Fruit fly (Drosophila melanogaster): Measurements from ENCODE around the gene CG42846.

CG42846 gene

DNA sequence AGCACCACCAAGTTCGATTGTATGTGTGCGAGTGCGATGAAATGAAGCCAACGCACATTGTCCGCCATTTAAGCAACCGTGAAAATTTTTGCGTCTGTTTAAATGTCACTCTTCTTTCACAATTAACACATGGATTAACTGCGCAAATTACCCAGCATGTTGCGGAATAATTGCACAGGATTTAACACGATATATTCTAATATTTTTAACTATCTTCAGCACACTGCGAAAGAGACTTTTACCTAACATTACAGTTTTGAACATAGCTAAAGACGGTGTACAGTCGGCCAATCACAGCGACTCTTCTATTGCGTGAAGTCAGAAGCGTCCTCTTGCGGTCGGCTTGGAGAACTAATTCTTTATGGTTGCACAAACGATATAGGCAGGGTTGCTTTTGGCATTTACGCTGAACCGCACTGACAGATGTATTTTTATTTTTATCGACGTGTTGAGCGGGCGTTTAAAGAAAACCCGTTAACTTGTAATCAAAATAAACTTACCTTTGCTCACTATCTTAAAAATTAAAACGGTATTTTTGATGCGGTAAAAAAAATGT is 15.3 kb upstream of the CG42846 start (continued):
- TF ChIP-seq CG10654 (GFP tag; optimal IDR thresholded peaks at IDR 0.05): peak; percentile 31
- TF ChIP-seq CG18599 (GFP tag; optimal IDR thresholded peaks at IDR 0.05): no peak
- TF ChIP-seq Lpt (GFP tag; optimal IDR thresholded peaks at IDR 0.05): no peak
- TF ChIP-seq CG34224 (GFP tag; IDR thresholded peaks at IDR 0.05; ENCODE audit: partially characterized antibody): no peak; the same call in 2 of the 3 replicates
- peak; percentile 50 for TF ChIP-seq row (GFP tag; IDR thresholded peaks at IDR 0.05)
- peak; percentile 49 for TF ChIP-seq CG17829 (tag; optimal IDR thresholded peaks at IDR 0.05)
- peak; percentile 87 for TF ChIP-seq HmgZ (tag; optimal IDR thresholded peaks at IDR 0.05)
- TF ChIP-seq sima (GFP tag; optimal IDR thresholded peaks at IDR 0.05): no peak
- TF ChIP-seq CG10147 (GFP tag; optimal IDR thresholded peaks at IDR 0.05): no peak
- TF ChIP-seq disco-r (GFP tag; optimal IDR thresholded peaks at IDR 0.05): no peak
- TF ChIP-seq CG15514 (GFP tag; optimal IDR thresholded peaks at IDR 0.05): peak; percentile 76
- peak; percentile 83 for TF ChIP-seq Lhr (GFP tag; optimal IDR thresholded peaks at IDR 0.05)
- no peak for TF ChIP-seq CG17359 (tag; optimal IDR thresholded peaks at IDR 0.05)
- TF ChIP-seq ab (GFP tag; optimal IDR thresholded peaks at IDR 0.05): peak; percentile 48
- peak; percentile 20 for TF ChIP-seq CG3995 (GFP tag; optimal IDR thresholded peaks at IDR 0.05)
- TF ChIP-seq Dp (GFP tag; optimal IDR thresholded peaks at IDR 0.05): peak; percentile 89
- TF ChIP-seq CG9437 (GFP tag; optimal IDR thresholded peaks at IDR 0.05): peak; percentile 58
- TF ChIP-seq CG12942 (GFP tag; optimal IDR thresholded peaks at IDR 0.05): no peak
- TF ChIP-seq pita (GFP tag; optimal IDR thresholded peaks at IDR 0.05): no peak
- peak; percentile 61 for TF ChIP-seq Scr (GFP tag; IDR thresholded peaks at IDR 0.05; ENCODE audit: partially characterized antibody)
- TF ChIP-seq CG6272 (GFP tag; IDR thresholded peaks at IDR 0.05): no peak
- TF ChIP-seq CG2712 (tag; optimal IDR thresholded peaks at IDR 0.05): peak; percentile 29
- TF ChIP-seq CG32532 (GFP tag; IDR thresholded peaks at IDR 0.05): peak; percentile 37
- peak; percentile 33; the same call in 1 of the 2 replicates for TF ChIP-seq CG32767 (GFP tag; IDR thresholded peaks at IDR 0.05)
- no peak for TF ChIP-seq Jarid2 (GFP tag; optimal IDR thresholded peaks at IDR 0.05)
- no peak for TF ChIP-seq Gug (GFP tag; IDR thresholded peaks at IDR 0.05)
- peak; percentile 73 for TF ChIP-seq CG30020 (tag; optimal IDR thresholded peaks at IDR 0.05)
- 0 out of 2 replicates have a peak, but pooled peaks have one; percentile 3 for TF ChIP-seq Rx (GFP tag; IDR thresholded peaks at IDR 0.05)
- peak; percentile 80 for TF ChIP-seq CG7963 (GFP tag; IDR thresholded peaks at IDR 0.05; ENCODE audit: partially characterized antibody)
- peak; percentile 87 for TF ChIP-seq Nf-YA (GFP tag; IDR thresholded peaks at IDR 0.05)
- no peak for TF ChIP-seq CG4707 (GFP tag; optimal IDR thresholded peaks at IDR 0.05)
- no peak for TF ChIP-seq unpg (GFP tag; optimal IDR thresholded peaks at IDR 0.05)
- no peak for TF ChIP-seq bsh (GFP tag; optimal IDR thresholded peaks at IDR 0.05)
- TF ChIP-seq CG12155 (GFP tag; optimal IDR thresholded peaks at IDR 0.05): no peak
- TF ChIP-seq Neu2 (GFP tag; optimal IDR thresholded peaks at IDR 0.05; ENCODE audit: borderline replicate concordance): no peak
- peak; percentile 76 for TF ChIP-seq dm (GFP tag; optimal IDR thresholded peaks at IDR 0.05)
- no peak for TF ChIP-seq CG12219 (GFP tag; optimal IDR thresholded peaks at IDR 0.05)
- peak; percentile 66; the same call in 1 of the 2 replicates for TF ChIP-seq amos (GFP tag; IDR thresholded peaks at IDR 0.05; ENCODE audit: partially characterized antibody)
- TF ChIP-seq CG7987 (GFP tag; optimal IDR thresholded peaks at IDR 0.05): peak; percentile 83
- TF ChIP-seq CG15601 (tag; optimal IDR thresholded peaks at IDR 0.05): no peak
- no peak for TF ChIP-seq CG11696 (GFP tag; IDR thresholded peaks at IDR 0.05)
- TF ChIP-seq CkIIα-i1 (GFP tag; IDR thresholded peaks at IDR 0.05): no peak
- no peak for TF ChIP-seq CG17328 (GFP tag; IDR thresholded peaks at IDR 0.05)
- peak; percentile 54; the same call in 1 of the 2 replicates for TF ChIP-seq CG5953 (GFP tag; IDR thresholded peaks at IDR 0.05)
- no peak for TF ChIP-seq CG1024 (GFP tag; IDR thresholded peaks at IDR 0.05)
- peak; percentile 24 for TF ChIP-seq CG3065 (GFP tag; optimal IDR thresholded peaks at IDR 0.05)
- no peak for TF ChIP-seq sr (GFP tag; IDR thresholded peaks at IDR 0.05)
- TF ChIP-seq Bgb (GFP tag; IDR thresholded peaks at IDR 0.05; ENCODE audit: partially characterized antibody): peak; percentile 75
- TF ChIP-seq chm (GFP tag; IDR thresholded peaks at IDR 0.05): peak; percentile 42; the same call in 1 of the 2 replicates
- TF ChIP-seq jigr1 (GFP tag; IDR thresholded peaks at IDR 0.05): no peak

All from whole organism, embryonic.